Fruit fly (Drosophila melanogaster) whole organism, pupa: Measurements from ENCODE around the gene mthl6.

ENCODE experiments used
- CG32121 ChIP-seq: fragments of 200-800 bp; sonication (Bioruptor generic); IDR thresholded peaks from 2 replicates; pipeline ENCODE4 v1.3.6; 2022; ENCODE audit warnings: missing biosample characterization, missing genetic modification characterization
- EcR ChIP-seq: fragments of 200-800 bp; sonication (Bioruptor generic); optimal IDR thresholded peaks from 3 replicates; lab custom pipeline; 2019; ENCODE audit warnings: missing biosample characterization, missing genetic modification characterization, mild to moderate bottlenecking, moderate library complexity, missing genetic modification reagents
- Snoo ChIP-seq: fragments of 200-800 bp; sonication (Bioruptor generic); optimal IDR thresholded peaks from 3 replicates; lab custom pipeline; 2017; ENCODE audit warnings: missing biosample characterization, mild to moderate bottlenecking, missing genetic modification characterization, inconsistent platforms

The mthl6 gene

DNA sequence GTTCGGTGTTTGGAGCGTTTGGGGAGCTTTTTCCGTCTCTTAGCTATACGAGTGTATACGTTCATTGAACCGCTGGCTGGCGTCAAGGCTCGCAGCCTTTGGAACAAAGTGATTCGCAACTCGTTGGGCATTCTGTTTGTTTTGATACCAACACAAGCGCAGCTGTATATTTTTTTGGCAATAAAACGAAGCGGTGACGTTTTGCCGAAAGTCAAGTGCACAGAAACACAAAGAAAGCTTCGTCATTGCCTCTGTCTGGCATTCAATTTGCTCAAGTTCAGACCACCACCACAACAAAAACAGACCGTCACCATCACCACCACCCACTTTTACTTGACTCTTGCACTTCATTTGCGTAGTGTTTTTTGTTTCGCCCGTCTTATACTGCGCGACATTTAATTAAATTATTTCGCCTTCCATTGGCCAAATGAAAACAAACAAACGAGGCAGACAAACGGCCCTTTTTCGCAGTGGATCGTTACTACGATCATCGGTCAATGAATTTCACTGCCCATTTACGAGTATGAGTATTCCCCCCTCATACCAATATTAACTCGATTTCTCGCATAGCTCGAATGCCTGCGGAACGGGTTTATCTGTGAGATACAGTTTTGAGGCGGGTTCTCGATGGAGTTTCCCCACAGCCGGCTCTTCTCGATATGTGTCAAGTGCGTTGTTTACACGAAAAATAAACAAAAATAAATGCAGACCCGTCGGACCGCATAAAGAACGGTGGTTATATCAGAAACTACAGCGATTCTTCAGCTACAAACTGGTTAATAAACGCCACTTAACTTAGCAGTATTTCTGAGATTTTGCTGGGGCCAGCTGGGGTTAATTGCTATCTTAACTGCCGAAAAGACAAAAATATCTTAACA lies 44.9 kb downstream of the mthl6 start:
- TF ChIP-seq CG32121 (GFP tag; lab: Robert Waterston, UW) (0 out of 2 replicates have a peak, but pooled peaks have one; percentile 14), EcR (GFP tag; lab: Kevin White, UChicago) (peak; percentile 87), Snoo (tag; lab: Kevin White, UChicago) (no peak)
